Worm (Caenorhabditis elegans): ENCODE results near the gene B0285.3.

ce11 chrIII:4374854-4375253 is 31.7 kb upstream of the B0285.3 start, which contains the start of gene pals-26:
- no peak for TF ChIP-seq him-1 (tag; optimal IDR thresholded peaks at IDR 0.05)
- no peak for TF ChIP-seq W03F9.2 (tag; optimal IDR thresholded peaks at IDR 0.05)
- TF ChIP-seq dao-5 (tag; optimal IDR thresholded peaks at IDR 0.05) = no peak

Measured in whole organism, L4/young adult.